Fruit fly (Drosophila melanogaster) whole organism, embryonic: ENCODE data around the gene OS9.
A peak's percentile ranks its signal among the peaks of the same experiment; 100 is the strongest.

ENCODE experiments used
- CG10209 ChIP-seq: fragments of 200-800 bp; sonication (Bioruptor generic); optimal IDR thresholded peaks from 3 replicates; lab custom pipeline; 2017; ENCODE audit warnings: missing biosample characterization, mild to moderate bottlenecking, missing genetic modification characterization, missing genetic modification reagents
- CG10366 ChIP-seq: fragments of 200-800 bp; sonication (Bioruptor generic); IDR thresholded peaks from 2 replicates; pipeline ENCODE4 v1.3.6; 2022; ENCODE audit warnings: missing biosample characterization, missing genetic modification characterization
- CG10543 ChIP-seq: fragments of 200-800 bp; sonication (Bioruptor generic); optimal IDR thresholded peaks from 3 replicates; lab custom pipeline; 2017; ENCODE audit warnings: missing biosample characterization, mild to moderate bottlenecking, missing genetic modification characterization, moderate library complexity
- CG10565 ChIP-seq: fragments of 200-800 bp; sonication (Bioruptor generic); optimal IDR thresholded peaks from 3 replicates; lab custom pipeline; 2016; ENCODE audit warnings: missing biosample characterization, mild to moderate bottlenecking, missing genetic modification characterization
- CG10654 ChIP-seq: fragments of 200-800 bp; sonication (Bioruptor generic); optimal IDR thresholded peaks from 2 replicates; lab custom pipeline; 2016; ENCODE audit warnings: missing biosample characterization, missing genetic modification characterization
- CG11723 ChIP-seq: fragments of 200-800 bp; sonication (Bioruptor generic); optimal IDR thresholded peaks from 2 replicates; lab custom pipeline; 2017; ENCODE audit warnings: missing biosample characterization, mild to moderate bottlenecking, missing genetic modification characterization
- CG12744 ChIP-seq: fragments of 200-800 bp; sonication (Bioruptor generic); optimal IDR thresholded peaks from 2 replicates; lab custom pipeline; 2016; ENCODE audit warnings: missing biosample characterization, missing genetic modification characterization
- CG15601 ChIP-seq: fragments of 200-800 bp; sonication (Bioruptor generic); optimal IDR thresholded peaks from 3 replicates; lab custom pipeline; 2019; ENCODE audit warnings: missing biosample characterization, mild to moderate bottlenecking, missing genetic modification characterization, moderate library complexity
- CG16863 ChIP-seq: fragments of 200-800 bp; sonication (Bioruptor generic); optimal IDR thresholded peaks from 3 replicates; lab custom pipeline; 2016; ENCODE audit warnings: missing biosample characterization, missing genetic modification characterization
- CG17186 ChIP-seq: fragments of 200-800 bp; sonication (Bioruptor generic); optimal IDR thresholded peaks from 3 replicates; lab custom pipeline; 2017; ENCODE audit warnings: missing biosample characterization, missing genetic modification reagents, missing genetic modification characterization
- CG17361 ChIP-seq: fragments of 200-800 bp; sonication (Bioruptor generic); IDR thresholded peaks from 3 replicates; pipeline ENCODE4 v1.3.6; 2022; ENCODE audit warnings: missing biosample characterization, missing genetic modification characterization
- CG2202 ChIP-seq: fragments of 200-800 bp; sonication (Bioruptor generic); optimal IDR thresholded peaks from 2 replicates; lab custom pipeline; 2018; ENCODE audit warnings: missing biosample characterization, mild to moderate bottlenecking, missing genetic modification characterization
- CG2678 ChIP-seq: fragments of 200-800 bp; sonication (Bioruptor generic); optimal IDR thresholded peaks from 3 replicates; lab custom pipeline; 2019; ENCODE audit warnings: missing biosample characterization, mild to moderate bottlenecking, missing genetic modification characterization, moderate library complexity
- CG31224 ChIP-seq: fragments of 200-800 bp; sonication (Bioruptor generic); IDR thresholded peaks from 2 replicates; pipeline ENCODE4 v1.3.6; 2022; ENCODE audit warnings: missing biosample characterization, missing genetic modification characterization
- CG32532 ChIP-seq: fragments of 200-800 bp; sonication (Bioruptor generic); IDR thresholded peaks from 2 replicates; pipeline ENCODE4 v1.3.6; 2022; ENCODE audit warnings: missing biosample characterization, missing genetic modification characterization
- CG34376 ChIP-seq: fragments of 200-800 bp; sonication (Bioruptor generic); optimal IDR thresholded peaks from 2 replicates; lab custom pipeline; 2018; ENCODE audit warnings: missing biosample characterization, mild to moderate bottlenecking, missing genetic modification characterization
- CG4282 ChIP-seq: fragments of 200-800 bp; sonication (Bioruptor generic); optimal IDR thresholded peaks from 2 replicates; lab custom pipeline; 2016; ENCODE audit warnings: missing biosample characterization, missing genetic modification characterization
- CG4328 ChIP-seq: fragments of 200-800 bp; sonication (Bioruptor generic); optimal IDR thresholded peaks from 3 replicates; lab custom pipeline; 2017; ENCODE audit warnings: missing biosample characterization, missing genetic modification reagents, missing genetic modification characterization
- CG6272 ChIP-seq: fragments of 200-800 bp; sonication (Bioruptor generic); IDR thresholded peaks from 2 replicates; pipeline ENCODE4 v1.3.6; 2022; ENCODE audit warnings: missing biosample characterization, missing genetic modification characterization
- CG6765 ChIP-seq: fragments of 200-800 bp; sonication (Bioruptor generic); optimal IDR thresholded peaks from 3 replicates; lab custom pipeline; 2017; ENCODE audit warnings: missing biosample characterization, mild to moderate bottlenecking, missing genetic modification characterization
- CG6854 ChIP-seq: fragments of 200-800 bp; sonication (Bioruptor generic); optimal IDR thresholded peaks from 3 replicates; lab custom pipeline; 2017; ENCODE audit warnings: missing biosample characterization, mild to moderate bottlenecking, missing genetic modification characterization
- CG7271 ChIP-seq: fragments of 200-800 bp; sonication (Bioruptor generic); optimal IDR thresholded peaks from 2 replicates; lab custom pipeline; 2018; ENCODE audit warnings: missing biosample characterization, mild to moderate bottlenecking, missing genetic modification characterization, moderate library complexity
- CG9609 ChIP-seq: fragments of 200-800 bp; sonication (Bioruptor generic); optimal IDR thresholded peaks from 3 replicates; lab custom pipeline; 2016; ENCODE audit warnings: missing biosample characterization, missing genetic modification characterization
- CHES-1-like ChIP-seq: fragments of 200-800 bp; sonication (Bioruptor generic); optimal IDR thresholded peaks from 2 replicates; lab custom pipeline; 2016; ENCODE audit warnings: missing biosample characterization, missing genetic modification characterization
- CTCF ChIP-seq: fragments of 200-800 bp; sonication (Bioruptor generic); optimal IDR thresholded peaks from 2 replicates; lab custom pipeline; 2017; ENCODE audit warnings: missing biosample characterization, mild to moderate bottlenecking, missing genetic modification characterization, moderate library complexity
- D ChIP-seq, 2 experiments: fragments of 200-800 bp in 1 of 2; fragments of >200 bp in 1 of 2; sonication (Bioruptor generic) in 1 of 2; optimal IDR thresholded peaks; 2 replicates in 1 of 2; 3 replicates in 1 of 2; lab custom pipeline; 2017; ENCODE audit warnings: mild to moderate bottlenecking in 1 of 2, missing biosample characterization in 1 of 2, missing genetic modification characterization in 1 of 2, missing genetic modification reagents in 1 of 2
- D19B ChIP-seq: fragments of 200-800 bp; sonication (Bioruptor generic); optimal IDR thresholded peaks from 2 replicates; lab custom pipeline; 2017; ENCODE audit warnings: missing biosample characterization, mild to moderate bottlenecking, missing genetic modification characterization
- Dbx ChIP-seq: fragments of 200-800 bp; sonication (Bioruptor generic); IDR thresholded peaks from 3 replicates; pipeline ENCODE4 v1.3.6; 2022; ENCODE audit warnings: missing biosample characterization, missing genetic modification characterization
- Dfd ChIP-seq, 2 experiments: fragments of >200 bp; optimal IDR thresholded peaks; 2 replicates each; lab custom pipeline; 2017; ENCODE audit warnings: missing biosample characterization in 2 of 2, missing genetic modification characterization in 2 of 2
- E2f1 ChIP-seq: fragments of 200-800 bp; sonication (Bioruptor generic); IDR thresholded peaks from 2 replicates; pipeline ENCODE4 v1.3.6; 2022; ENCODE audit warnings: missing biosample characterization, missing genetic modification characterization
- Eip74EF ChIP-seq, 2 experiments: fragments of 200-800 bp in 1 of 2; fragments of >200 bp in 1 of 2; sonication (Bioruptor generic) in 1 of 2; optimal IDR thresholded peaks; 2 replicates each; lab custom pipeline; 2017 to 2019; ENCODE audit warnings: missing biosample characterization in 2 of 2, missing genetic modification characterization in 2 of 2, mild to moderate bottlenecking in 1 of 2, moderate library complexity in 1 of 2
- Hr51 ChIP-seq, 2 experiments: fragments of 200-800 bp; sonication (Bioruptor generic); optimal IDR thresholded peaks; 2 replicates in 1 of 2; 3 replicates in 1 of 2; lab custom pipeline; 2016 to 2018; ENCODE audit warnings: missing biosample characterization in 2 of 2, missing genetic modification characterization in 2 of 2, mild to moderate bottlenecking in 1 of 2, moderate library complexity in 1 of 2
- Lim3 ChIP-seq: fragments of 200-800 bp; sonication (Bioruptor generic); IDR thresholded peaks from 2 replicates; pipeline ENCODE4 v1.3.6; 2022; ENCODE audit warnings: missing biosample characterization, missing genetic modification characterization
- MBD-R2 ChIP-seq: fragments of 200-800 bp; sonication (Bioruptor generic); IDR thresholded peaks from 2 replicates; pipeline ENCODE4 v1.3.6; 2022; ENCODE audit warnings: missing biosample characterization, missing genetic modification characterization
- Sin3A ChIP-seq: fragments of >200 bp; optimal IDR thresholded peaks from 2 replicates; lab custom pipeline; 2018
- TFAM ChIP-seq: fragments of 200-800 bp; sonication (Bioruptor generic); optimal IDR thresholded peaks from 2 replicates; lab custom pipeline; 2017; ENCODE audit warnings: missing biosample characterization, missing genetic modification characterization, inconsistent platforms
- Xbp1 ChIP-seq: fragments of 200-800 bp; sonication (Bioruptor generic); optimal IDR thresholded peaks from 3 replicates; lab custom pipeline; 2016; ENCODE audit warnings: missing biosample characterization, mild to moderate bottlenecking, missing genetic modification characterization
- bbx ChIP-seq: fragments of 200-800 bp; sonication (Bioruptor generic); IDR thresholded peaks from 2 replicates; pipeline ENCODE4 v1.3.6; 2022; ENCODE audit warnings: missing biosample characterization, missing genetic modification characterization; ENCODE audit not compliant: partially characterized antibody
- ci ChIP-seq: fragments of 200-800 bp; sonication (Bioruptor generic); IDR thresholded peaks from 3 replicates; pipeline ENCODE4 v1.3.6; 2022; ENCODE audit warnings: missing biosample characterization, missing genetic modification characterization
- gro ChIP-seq: fragments of 200-800 bp; sonication (Bioruptor generic); optimal IDR thresholded peaks from 2 replicates; lab custom pipeline; 2016; ENCODE audit warnings: missing biosample characterization, missing genetic modification characterization
- hbn ChIP-seq: fragments of 200-800 bp; sonication (Bioruptor generic); IDR thresholded peaks from 2 replicates; pipeline ENCODE4 v1.3.6; 2022; ENCODE audit warnings: missing biosample characterization, missing genetic modification characterization; ENCODE audit not compliant: partially characterized antibody
- jing ChIP-seq: fragments of 200-800 bp; sonication (Bioruptor generic); optimal IDR thresholded peaks from 2 replicates; lab custom pipeline; 2018; ENCODE audit warnings: missing biosample characterization, mild to moderate bottlenecking, missing genetic modification characterization
- klu ChIP-seq: fragments of 200-800 bp; sonication (Bioruptor generic); IDR thresholded peaks from 2 replicates; pipeline ENCODE4 v1.3.6; 2022; ENCODE audit warnings: missing biosample characterization, missing genetic modification characterization
- luna ChIP-seq: fragments of 200-800 bp; sonication (Bioruptor generic); optimal IDR thresholded peaks from 2 replicates; lab custom pipeline; 2016; ENCODE audit warnings: missing biosample characterization, missing genetic modification characterization
- pb ChIP-seq: fragments of 200-800 bp; sonication (Bioruptor generic); optimal IDR thresholded peaks from 3 replicates; lab custom pipeline; 2016; ENCODE audit warnings: missing biosample characterization, missing genetic modification characterization
- pfk ChIP-seq: fragments of 200-800 bp; sonication (Bioruptor generic); optimal IDR thresholded peaks from 2 replicates; lab custom pipeline; 2018; ENCODE audit warnings: missing biosample characterization, mild to moderate bottlenecking, missing genetic modification characterization, moderate library complexity
- ro ChIP-seq: fragments of 200-800 bp; sonication (Bioruptor generic); IDR thresholded peaks from 2 replicates; pipeline ENCODE4 v1.3.6; 2022; ENCODE audit warnings: missing biosample characterization, missing genetic modification characterization
- sug ChIP-seq: fragments of 200-800 bp; optimal IDR thresholded peaks from 2 replicates; lab custom pipeline; 2019; ENCODE audit warnings: missing biosample characterization, mild to moderate bottlenecking, missing genetic modification characterization, moderate library complexity
- tio ChIP-seq: fragments of 200-800 bp; sonication (Bioruptor generic); optimal IDR thresholded peaks from 2 replicates; lab custom pipeline; 2017; ENCODE audit warnings: missing biosample characterization, missing genetic modification characterization, inconsistent platforms
- unc-4 ChIP-seq: fragments of 200-800 bp; sonication (Bioruptor generic); IDR thresholded peaks from 2 replicates; pipeline ENCODE4 v1.3.6; 2022; ENCODE audit warnings: missing biosample characterization, missing genetic modification characterization; ENCODE audit not compliant: partially characterized antibody
- zfh1 ChIP-seq: fragments of 200-800 bp; sonication (Bioruptor generic); IDR thresholded peaks from 3 replicates; pipeline ENCODE4 v1.3.6; 2022; ENCODE audit warnings: missing biosample characterization, missing genetic modification characterization

OS9 gene

dm6 chr2L:19930102-19930501 is 36.2 kb downstream of the OS9 start (continued):
- TF ChIP-seq CG4328: no peak
- peak; percentile 48 for TF ChIP-seq Xbp1 (GFP tag; lab: Kevin White, UChicago)
- peak; percentile 60; the same call in 2 of the 3 replicates for TF ChIP-seq Dbx (GFP tag; lab: Robert Waterston, UW)
- TF ChIP-seq MBD-R2 (GFP tag; lab: Robert Waterston, UW): peak; percentile 13; the same call in 1 of the 2 replicates
- TF ChIP-seq CG10209: peak; percentile 39
- no peak for TF ChIP-seq unc-4 (GFP tag; lab: Robert Waterston, UW)
- TF ChIP-seq zfh1 (GFP tag; lab: Robert Waterston, UW): no peak
- peak; percentile 7 for TF ChIP-seq CG6765
- TF ChIP-seq CG10565 (GFP tag; lab: Kevin White, UChicago): no peak
- TF ChIP-seq bbx: no peak
- TF ChIP-seq CG10366 (GFP tag; lab: Robert Waterston, UW): peak; percentile 28; the same call in 1 of the 2 replicates
- peak; percentile 30 for TF ChIP-seq CG6854 (GFP tag; lab: Kevin White, UChicago)
- TF ChIP-seq ro: no peak
- no peak for TF ChIP-seq CHES-1-like (GFP tag; lab: Kevin White, UChicago)
- TF ChIP-seq TFAM (GFP tag; lab: Kevin White, UChicago): no peak
- no peak for TF ChIP-seq Sin3A (lab: Kevin White, UChicago)
- peak; percentile 71 for TF ChIP-seq CG2678 (tag; lab: Kevin White, UChicago)
- no peak for TF ChIP-seq CG34376 (GFP tag; lab: Kevin White, UChicago)
- TF ChIP-seq Dfd (GFP tag; optimal IDR thresholded peaks at IDR 0.05; lab: Kevin White, UChicago): no peak
- no peak for TF ChIP-seq CG17186 (GFP tag; lab: Kevin White, UChicago)
- TF ChIP-seq tio (GFP tag; lab: Kevin White, UChicago): peak; percentile 16
- TF ChIP-seq D19B (GFP tag; lab: Kevin White, UChicago): no peak
- TF ChIP-seq CG10654 (GFP tag; lab: Kevin White, UChicago): peak; percentile 20
- peak; percentile 0 for TF ChIP-seq CTCF (GFP tag; lab: Kevin White, UChicago)
- no peak for TF ChIP-seq CG12744 (GFP tag; lab: Kevin White, UChicago)
- peak; percentile 57; the same call in 1 of the 2 replicates for TF ChIP-seq CG32532 (GFP tag; lab: Robert Waterston, UW)
- TF ChIP-seq Lim3 (GFP tag; lab: Robert Waterston, UW): no peak
- no peak for TF ChIP-seq luna
- TF ChIP-seq E2f1: 0 out of 2 replicates have a peak, but pooled peaks have one; percentile 30
- no peak for TF ChIP-seq gro (GFP tag; lab: Kevin White, UChicago)
- TF ChIP-seq sug (tag; lab: Kevin White, UChicago): no peak
- TF ChIP-seq klu (GFP tag; lab: Robert Waterston, UW): no peak
- no peak for TF ChIP-seq hbn (GFP tag; lab: Robert Waterston, UW)
- TF ChIP-seq CG2202: no peak
- TF ChIP-seq CG7271 (tag; lab: Kevin White, UChicago): no peak
- TF ChIP-seq CG16863 (GFP tag; lab: Kevin White, UChicago): no peak
- no peak for TF ChIP-seq CG4282 (GFP tag; lab: Kevin White, UChicago)
- no peak for TF ChIP-seq CG9609
- no peak for TF ChIP-seq jing (GFP tag; lab: Kevin White, UChicago)
- TF ChIP-seq ci (GFP tag; lab: Robert Waterston, UW): peak; percentile 56; the same call in 1 of the 3 replicates
- no peak for TF ChIP-seq CG31224
- TF ChIP-seq Hr51 (GFP tag; optimal IDR thresholded peaks at IDR 0.05; lab: Kevin White, UChicago): peak in 1 of 2 experiments; percentile 69
- TF ChIP-seq pfk (GFP tag; lab: Kevin White, UChicago): no peak
- TF ChIP-seq CG11723 (GFP tag; lab: Kevin White, UChicago): no peak
- peak in 1 of 2 experiments; percentile 4 for TF ChIP-seq Eip74EF (GFP tag; optimal IDR thresholded peaks at IDR 0.05; lab: Kevin White, UChicago)
- peak; percentile 54; the same call in 1 of the 3 replicates for TF ChIP-seq CG17361
- TF ChIP-seq pb (GFP tag; lab: Kevin White, UChicago): no peak
- TF ChIP-seq CG6272 (GFP tag; lab: Robert Waterston, UW): no peak
- peak; percentile 4 for TF ChIP-seq CG15601 (tag; lab: Kevin White, UChicago)
- no peak for TF ChIP-seq CG10543 (GFP tag; lab: Kevin White, UChicago)
- TF ChIP-seq D (optimal IDR thresholded peaks at IDR 0.05; lab: Kevin White, UChicago): no peak
- TF ChIP-seq D (GFP tag; optimal IDR thresholded peaks at IDR 0.05; lab: Kevin White, UChicago): peak; percentile 23
